Fruit fly (Drosophila melanogaster): ENCODE data around the gene CG42564.
A peak's percentile ranks its signal among the peaks of the same experiment; 100 is the strongest.

Gene CG42564

DNA sequence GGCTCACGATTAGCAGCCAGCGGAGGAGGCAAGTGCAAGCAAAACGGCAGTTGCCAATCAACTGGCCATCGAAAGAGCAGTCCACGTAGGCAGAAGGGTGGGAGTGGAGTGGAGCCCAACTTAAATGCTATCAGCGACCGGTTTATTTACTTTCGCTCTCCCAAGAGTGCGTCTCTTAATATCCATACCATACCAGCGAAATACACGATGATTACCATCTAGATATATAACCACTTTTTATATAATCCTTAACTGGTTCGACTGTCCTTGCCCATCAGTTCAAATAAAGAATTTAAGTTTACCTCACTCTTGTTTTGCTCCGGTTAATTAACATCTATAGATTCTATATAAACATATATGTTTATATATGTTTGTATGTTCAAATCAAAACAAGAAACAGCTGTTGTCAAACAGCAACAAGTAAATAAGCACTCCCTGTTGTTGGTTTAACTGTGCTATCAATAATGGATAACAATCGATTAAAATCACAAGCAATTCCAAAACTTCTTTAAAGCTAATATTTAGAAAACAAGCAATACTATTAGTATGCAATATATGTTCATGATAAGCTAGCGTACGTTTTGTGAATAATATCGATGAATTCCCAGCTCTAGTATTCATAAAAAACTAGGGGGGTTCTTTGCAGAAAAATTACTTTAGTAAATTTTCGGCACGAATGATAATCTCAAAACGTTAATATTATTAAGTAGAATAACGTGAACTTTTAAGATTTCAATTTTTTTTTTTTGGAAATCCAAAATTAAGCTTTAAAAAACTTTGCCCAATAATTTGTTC lies 566 bp upstream of the CG42564 start (continued):
- peak; percentile 78 for TF ChIP-seq CG10209 (GFP tag; optimal IDR thresholded peaks at IDR 0.05)
- peak; percentile 2 for TF ChIP-seq Mad (GFP tag; optimal IDR thresholded peaks at IDR 0.05)
- no peak for TF ChIP-seq CG15479 (GFP tag; optimal IDR thresholded peaks at IDR 0.05)
- no peak for TF ChIP-seq CG8089 (GFP tag; optimal IDR thresholded peaks at IDR 0.05)
- TF ChIP-seq CG1024 (GFP tag; IDR thresholded peaks at IDR 0.05), result peak; percentile 17; the same call in 1 of the 2 replicates
- no peak for TF ChIP-seq br (optimal IDR thresholded peaks at IDR 0.05)
- peak; percentile 54 for TF ChIP-seq CG12391 (tag; optimal IDR thresholded peaks at IDR 0.05)
- no peak for TF ChIP-seq CG32767 (GFP tag; IDR thresholded peaks at IDR 0.05)
- TF ChIP-seq CG17802 (tag; optimal IDR thresholded peaks at IDR 0.05), result no peak
- no peak for TF ChIP-seq CG6654 (GFP tag; optimal IDR thresholded peaks at IDR 0.05)
- TF ChIP-seq ttk (GFP tag; IDR thresholded peaks at IDR 0.05), result no peak
- peak; percentile 48 for TF ChIP-seq Hmx (GFP tag; optimal IDR thresholded peaks at IDR 0.05)
- peak; percentile 71 for TF ChIP-seq CG12659 (GFP tag; optimal IDR thresholded peaks at IDR 0.05)
- peak; percentile 71 for TF ChIP-seq Max (GFP tag; optimal IDR thresholded peaks at IDR 0.05)
- peak; percentile 60 for TF ChIP-seq CG10147 (GFP tag; optimal IDR thresholded peaks at IDR 0.05)
- no peak for TF ChIP-seq Stat92E (GFP tag; optimal IDR thresholded peaks at IDR 0.05)
- peak; percentile 52; the same call in 1 of the 2 replicates for TF ChIP-seq seq (GFP tag; IDR thresholded peaks at IDR 0.05)
- peak; percentile 41 for TF ChIP-seq mam (GFP tag; optimal IDR thresholded peaks at IDR 0.05)
- no peak for TF ChIP-seq CG8290 (GFP tag; optimal IDR thresholded peaks at IDR 0.05)
- peak in 1 of 2 experiments; percentile 87 for TF ChIP-seq CG8290 (tag; optimal IDR thresholded peaks at IDR 0.05)
- TF ChIP-seq Awh (GFP tag; IDR thresholded peaks at IDR 0.05), result peak; percentile 66
- no peak for TF ChIP-seq aop (GFP tag; IDR thresholded peaks at IDR 0.05)
- TF ChIP-seq CG18262 (tag; optimal IDR thresholded peaks at IDR 0.05), result peak; percentile 43
- TF ChIP-seq CG8765 (GFP tag; IDR thresholded peaks at IDR 0.05), result no peak
- TF ChIP-seq Deaf1 (tag; optimal IDR thresholded peaks at IDR 0.05), result no peak
- no peak for TF ChIP-seq CG7357 (GFP tag; IDR thresholded peaks at IDR 0.05)
- TF ChIP-seq gfzf (GFP tag; optimal IDR thresholded peaks at IDR 0.05), result no peak
- no peak for TF ChIP-seq prd (optimal IDR thresholded peaks at IDR 0.05)
- TF ChIP-seq prd (GFP tag; IDR thresholded peaks at IDR 0.05), result peak; percentile 24; the same call in 1 of the 3 replicates
- peak; percentile 34 for TF ChIP-seq CG7839 (tag; optimal IDR thresholded peaks at IDR 0.05)
- TF ChIP-seq dati (GFP tag; IDR thresholded peaks at IDR 0.05), result no peak
- peak; percentile 19; the same call in 1 of the 2 replicates for TF ChIP-seq Taf1 (GFP tag; IDR thresholded peaks at IDR 0.05)
- TF ChIP-seq CG4854 (GFP tag; optimal IDR thresholded peaks at IDR 0.05), result peak; percentile 74
- peak; percentile 90 for TF ChIP-seq sens (GFP tag)
- peak; percentile 75 for TF ChIP-seq Vsx1 (GFP tag; optimal IDR thresholded peaks at IDR 0.05)
- TF ChIP-seq ci (GFP tag; IDR thresholded peaks at IDR 0.05), result peak; percentile 57; the same call in 1 of the 3 replicates
- TF ChIP-seq CG17186 (GFP tag; optimal IDR thresholded peaks at IDR 0.05), result no peak
- TF ChIP-seq CG13287 (GFP tag; IDR thresholded peaks at IDR 0.05; ENCODE audit: partially characterized antibody), result peak; percentile 49
- TF ChIP-seq CG3726 (GFP tag; IDR thresholded peaks at IDR 0.05), result no peak
- peak; percentile 22 for TF ChIP-seq gcm (GFP tag; optimal IDR thresholded peaks at IDR 0.05)
- TF ChIP-seq Ada2b (GFP tag; IDR thresholded peaks at IDR 0.05), result no peak
- no peak for TF ChIP-seq ash1 (GFP tag; optimal IDR thresholded peaks at IDR 0.05)
- TF ChIP-seq CG17361 (GFP tag; IDR thresholded peaks at IDR 0.05), result no peak; the same call in 2 of the 3 replicates
- TF ChIP-seq E2f1 (GFP tag; IDR thresholded peaks at IDR 0.05), result peak; percentile 33; the same call in 1 of the 2 replicates
- TF ChIP-seq tup (GFP tag; optimal IDR thresholded peaks at IDR 0.05), result peak; percentile 12
- peak; percentile 61 for TF ChIP-seq CG30020 (tag; optimal IDR thresholded peaks at IDR 0.05)
- TF ChIP-seq Dll (GFP tag; IDR thresholded peaks at IDR 0.05; ENCODE audit: partially characterized antibody), result peak; percentile 61; the same call in 3 of the 4 replicates
- TF ChIP-seq CkIIα-i1 (GFP tag; IDR thresholded peaks at IDR 0.05), result no peak
- TF ChIP-seq run (tag; optimal IDR thresholded peaks at IDR 0.05), result no peak
- TF ChIP-seq slbo (GFP tag; IDR thresholded peaks at IDR 0.05), result peak; percentile 48; the same call in 1 of the 2 replicates

All from whole organism, embryonic.